Worm (Caenorhabditis elegans) whole organism, mixed stage, embryonic: ENCODE measurements around the gene Y67H2A.7.

Source experiments
- M03D4.4 ChIP-seq: sonication (generic microtip); optimal IDR thresholded peaks from 2 replicates; lab custom pipeline; 2017; ENCODE audit warnings: mild to moderate bottlenecking, missing genetic modification characterization, missing compliant biosample characterization
- bed-3 ChIP-seq: fragments of 200-800 bp; sonication (Bioruptor generic); optimal IDR thresholded peaks from 3 replicates; lab custom pipeline; 2018; ENCODE audit warnings: mild to moderate bottlenecking, missing genetic modification characterization, moderate library complexity, missing compliant biosample characterization
- blmp-1 ChIP-seq: fragments of 150-350 bp; optimal IDR thresholded peaks from 2 replicates; lab custom pipeline; 2014; ENCODE audit warnings: missing biosample characterization, missing genetic modification characterization
- ceh-39 ChIP-seq: fragments of 150-350 bp; optimal IDR thresholded peaks from 2 replicates; lab custom pipeline; 2014; ENCODE audit warnings: missing biosample characterization, missing genetic modification characterization
- ceh-43 ChIP-seq: fragments of 200-800 bp; sonication (Bioruptor generic); optimal IDR thresholded peaks from 2 replicates; lab custom pipeline; 2018; ENCODE audit warnings: mild to moderate bottlenecking, missing genetic modification characterization, moderate library complexity, missing compliant biosample characterization
- ceh-83 ChIP-seq: fragments of 200-800 bp; sonication (Bioruptor generic); optimal IDR thresholded peaks from 2 replicates; lab custom pipeline; 2018; ENCODE audit warnings: mild to moderate bottlenecking, missing genetic modification characterization, missing compliant biosample characterization
- ces-1 ChIP-seq: fragments of 150-350 bp; optimal IDR thresholded peaks from 2 replicates; lab custom pipeline; 2014; ENCODE audit warnings: missing biosample characterization, missing genetic modification reagents, missing genetic modification characterization
- elt-1 ChIP-seq: sonication (generic microtip); optimal IDR thresholded peaks from 2 replicates; lab custom pipeline; 2017; ENCODE audit warnings: missing genetic modification characterization, mild to moderate bottlenecking, missing compliant biosample characterization, antibody characterized with exemption, moderate library complexity, borderline replicate concordance; ENCODE audit not compliant: insufficient read depth
- elt-3 ChIP-seq: fragments of 150-350 bp; optimal IDR thresholded peaks from 2 replicates; lab custom pipeline; 2014; ENCODE audit warnings: missing biosample characterization, missing genetic modification characterization
- flh-1 ChIP-seq: fragments of 200-800 bp; sonication (Bioruptor generic); optimal IDR thresholded peaks from 2 replicates; lab custom pipeline; 2018; ENCODE audit warnings: mild to moderate bottlenecking, missing genetic modification characterization, moderate library complexity, missing compliant biosample characterization
- ham-2 ChIP-seq: fragments of 200-800 bp; sonication (Bioruptor generic); optimal IDR thresholded peaks from 2 replicates; lab custom pipeline; 2018; ENCODE audit warnings: mild to moderate bottlenecking, missing genetic modification characterization, missing compliant biosample characterization
- hlh-1 ChIP-seq: fragments of 150-350 bp; optimal IDR thresholded peaks from 2 replicates; lab custom pipeline; 2014; ENCODE audit warnings: missing biosample characterization, missing genetic modification reagents, missing genetic modification characterization
- lin-13 ChIP-seq: fragments of 150-350 bp; optimal IDR thresholded peaks from 2 replicates; lab custom pipeline; 2014; ENCODE audit warnings: missing biosample characterization, missing genetic modification characterization
- lin-32 ChIP-seq: fragments of 200-800 bp; sonication (Bioruptor generic); optimal IDR thresholded peaks from 2 replicates; lab custom pipeline; 2018; ENCODE audit warnings: mild to moderate bottlenecking, missing genetic modification characterization, missing compliant biosample characterization
- lsy-2 ChIP-seq: fragments of 150-350 bp; optimal IDR thresholded peaks from 2 replicates; lab custom pipeline; 2014; ENCODE audit warnings: missing biosample characterization, missing genetic modification characterization
- mab-5 ChIP-seq: fragments of 150-350 bp; optimal IDR thresholded peaks from 2 replicates; lab custom pipeline; 2014; ENCODE audit warnings: missing biosample characterization, missing genetic modification characterization
- mep-1 ChIP-seq: fragments of 150-350 bp; optimal IDR thresholded peaks from 2 replicates; lab custom pipeline; 2017; ENCODE audit warnings: missing biosample characterization, missing genetic modification reagents, missing genetic modification characterization, inconsistent platforms
- mls-2 ChIP-seq: sonication (generic microtip); optimal IDR thresholded peaks from 2 replicates; lab custom pipeline; 2016; ENCODE audit warnings: mild to moderate bottlenecking, missing genetic modification characterization, moderate library complexity, missing compliant biosample characterization
- nhr-12 ChIP-seq: fragments of 150-350 bp; optimal IDR thresholded peaks from 2 replicates; lab custom pipeline; 2014; ENCODE audit warnings: missing biosample characterization, missing genetic modification characterization
- nhr-2 ChIP-seq: fragments of 150-350 bp; optimal IDR thresholded peaks from 2 replicates; lab custom pipeline; 2014; ENCODE audit warnings: missing biosample characterization, missing genetic modification characterization
- nhr-28 ChIP-seq: fragments of 150-350 bp; optimal IDR thresholded peaks from 2 replicates; lab custom pipeline; 2014; ENCODE audit warnings: missing biosample characterization, missing genetic modification characterization
- nhr-76 ChIP-seq: sonication (generic microtip); optimal IDR thresholded peaks from 2 replicates; lab custom pipeline; 2017; ENCODE audit warnings: missing biosample characterization, missing genetic modification characterization
- pha-4 ChIP-seq: fragments of 150-350 bp; optimal IDR thresholded peaks from 2 replicates; lab custom pipeline; 2018; ENCODE audit warnings: missing biosample characterization, missing genetic modification reagents, missing genetic modification characterization
- sem-2 ChIP-seq: fragments of 200-800 bp; sonication (Bioruptor generic); optimal IDR thresholded peaks from 2 replicates; lab custom pipeline; 2018; ENCODE audit warnings: mild to moderate bottlenecking, missing genetic modification characterization, missing compliant biosample characterization
- snpc-4 ChIP-seq: fragments of 150-350 bp; optimal IDR thresholded peaks from 2 replicates; lab custom pipeline; 2014; ENCODE audit warnings: missing biosample characterization, missing genetic modification characterization
- sptf-1 ChIP-seq: sonication (generic microtip); optimal IDR thresholded peaks from 2 replicates; lab custom pipeline; 2017; ENCODE audit warnings: mild to moderate bottlenecking, missing genetic modification characterization, moderate library complexity, missing compliant biosample characterization
- tbx-8 ChIP-seq: fragments of 200-800 bp; sonication (Bioruptor generic); optimal IDR thresholded peaks from 2 replicates; lab custom pipeline; 2018; ENCODE audit warnings: mild to moderate bottlenecking, missing genetic modification characterization, moderate library complexity, missing compliant biosample characterization
- unc-120 ChIP-seq: sonication (generic microtip); optimal IDR thresholded peaks from 2 replicates; lab custom pipeline; 2017; ENCODE audit warnings: missing genetic modification characterization, missing compliant biosample characterization; ENCODE audit not compliant: poor library complexity, severe bottlenecking
- unc-39 ChIP-seq: fragments of 150-350 bp; optimal IDR thresholded peaks from 2 replicates; lab custom pipeline; 2014; ENCODE audit warnings: missing biosample characterization, missing genetic modification characterization
- unc-62 ChIP-seq: fragments of 150-350 bp; optimal IDR thresholded peaks from 2 replicates; lab custom pipeline; 2014; ENCODE audit warnings: missing biosample characterization, missing genetic modification reagents, missing genetic modification characterization
- zip-8 ChIP-seq: fragments of 150-350 bp; optimal IDR thresholded peaks from 2 replicates; lab custom pipeline; 2014; ENCODE audit warnings: missing biosample characterization, missing genetic modification characterization
- ztf-11 ChIP-seq: fragments of 150-350 bp; optimal IDR thresholded peaks from 2 replicates; lab custom pipeline; 2014; ENCODE audit warnings: missing biosample characterization, missing genetic modification characterization

Gene Y67H2A.7

ce11 chrIV:13313156-13313555, 9.6 kb downstream of the Y67H2A.7 start:
- TF ChIP-seq sptf-1, result no peak
- no peak for TF ChIP-seq unc-120 (tag; lab: Kevin White, UChicago)
- no peak for TF ChIP-seq bed-3 (GFP tag; lab: Kevin White, UChicago)
- no peak for TF ChIP-seq zip-8 (tag; lab: Kevin White, UChicago)
- TF ChIP-seq hlh-1 (tag; lab: Kevin White, UChicago), result no peak
- no peak for TF ChIP-seq blmp-1 (tag; lab: Kevin White, UChicago)
- TF ChIP-seq ceh-39, result no peak
- TF ChIP-seq sem-2 (GFP tag; lab: Kevin White, UChicago), result no peak
- no peak for TF ChIP-seq ztf-11 (tag; lab: Kevin White, UChicago)
- TF ChIP-seq nhr-76, result no peak
- no peak for TF ChIP-seq nhr-2 (tag; lab: Kevin White, UChicago)
- TF ChIP-seq unc-39 (tag; lab: Kevin White, UChicago), result no peak
- TF ChIP-seq, all 35 proteins: peak for 0

DNA sequence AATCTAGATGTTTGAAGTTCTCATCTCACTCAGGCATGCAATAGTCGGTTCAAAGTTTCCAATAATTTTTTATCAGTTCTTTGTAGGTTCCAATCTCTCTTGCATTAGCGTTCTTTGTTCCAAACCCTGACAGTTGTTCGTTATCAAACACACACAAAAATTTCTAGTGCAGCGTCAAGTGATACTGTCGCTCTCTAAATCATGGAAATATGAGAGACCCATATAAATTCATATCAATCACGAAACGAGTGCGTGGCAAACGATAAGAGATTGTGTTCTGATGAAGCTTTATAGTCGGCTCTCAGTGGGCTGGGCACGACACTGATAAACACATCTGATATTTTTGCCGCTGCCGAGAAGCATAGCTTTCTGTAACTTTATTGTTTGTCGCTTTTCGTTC, 10.6 kb downstream of the Y67H2A.7 start:
- TF ChIP-seq mep-1 (tag; lab: Kevin White, UChicago), result no peak
- no peak for TF ChIP-seq nhr-76
- no peak for TF ChIP-seq mls-2 (tag; lab: Kevin White, UChicago)
- TF ChIP-seq unc-120 (tag; lab: Kevin White, UChicago), result no peak
- no peak for TF ChIP-seq lsy-2 (tag; lab: Kevin White, UChicago)
- no peak for TF ChIP-seq nhr-28 (tag; lab: Kevin White, UChicago)
- no peak for TF ChIP-seq sem-2 (GFP tag; lab: Kevin White, UChicago)
- no peak for TF ChIP-seq ces-1 (GFP tag; lab: Kevin White, UChicago)
- TF ChIP-seq zip-8 (tag; lab: Kevin White, UChicago), result no peak
- TF ChIP-seq elt-1, result no peak
- TF ChIP-seq sptf-1, result no peak
- TF ChIP-seq snpc-4, result no peak
- TF ChIP-seq bed-3 (GFP tag; lab: Kevin White, UChicago), result no peak
- TF ChIP-seq unc-39 (tag; lab: Kevin White, UChicago), result no peak
- TF ChIP-seq ceh-43, result no peak
- no peak for TF ChIP-seq ceh-83 (GFP tag; lab: Kevin White, UChicago)
- TF ChIP-seq tbx-8 (GFP tag; lab: Kevin White, UChicago), result no peak

DNA sequence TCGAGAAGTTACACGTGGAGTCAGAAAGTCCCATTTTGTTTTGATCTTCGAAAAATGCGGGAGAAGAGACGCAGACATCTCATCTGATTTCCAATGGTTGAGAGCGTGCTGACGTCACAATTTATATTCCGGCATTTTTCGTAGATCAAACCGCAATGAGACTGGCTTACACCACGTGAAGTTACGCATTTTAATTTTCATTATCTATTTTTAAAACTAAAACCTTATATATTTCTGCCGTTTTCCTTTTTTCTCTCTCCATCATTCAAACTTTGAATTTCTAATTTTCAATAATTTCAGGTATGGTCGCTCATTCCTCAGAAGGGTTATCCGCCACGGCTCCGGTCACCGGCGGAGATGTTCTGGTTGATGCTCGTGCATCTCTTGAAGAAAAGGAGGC, 11.8 kb downstream of the Y67H2A.7 start, which contains the start of gene fat-1:
Gene fat-1 (plus strand): TSS at position 301 of the 400 bp plus-strand sequence.
- TF ChIP-seq nhr-12 (tag; lab: Kevin White, UChicago) (no peak), ces-1 (GFP tag; lab: Kevin White, UChicago) (no peak), lsy-2 (tag; lab: Kevin White, UChicago) (no peak), elt-1 (no peak), ceh-39 (no peak), lin-32 (GFP tag; lab: Kevin White, UChicago) (no peak), unc-120 (tag; lab: Kevin White, UChicago) (no peak), ztf-11 (tag; lab: Kevin White, UChicago) (no peak), nhr-28 (tag; lab: Kevin White, UChicago) (no peak)

- TF ChIP-seq tbx-8 (GFP tag; lab: Kevin White, UChicago) (no peak), unc-62 (GFP tag; lab: Kevin White, UChicago) (no peak), ces-1 (GFP tag; lab: Kevin White, UChicago) (no peak), pha-4 (tag; lab: Kevin White, UChicago) (no peak), lin-13 (tag; lab: Kevin White, UChicago) (no peak), hlh-1 (tag; lab: Kevin White, UChicago) (no peak), nhr-76 (no peak), ham-2 (GFP tag; lab: Kevin White, UChicago) (no peak), snpc-4 (no peak), ceh-43 (no peak), elt-3 (tag; lab: Kevin White, UChicago) (no peak), blmp-1 (tag; lab: Kevin White, UChicago) (no peak), elt-1 (no peak)
Measured at ce11 chrIV:13318773-13319172, 15.2 kb downstream of the Y67H2A.7 start.

- TF ChIP-seq lsy-2 (tag; lab: Kevin White, UChicago) (no peak), nhr-2 (tag; lab: Kevin White, UChicago) (no peak), flh-1 (GFP tag; lab: Kevin White, UChicago) (no peak), mab-5 (tag; lab: Kevin White, UChicago) (no peak), ceh-39 (no peak), mep-1 (tag; lab: Kevin White, UChicago) (no peak), M03D4.4 (tag; lab: Kevin White, UChicago) (no peak), sem-2 (GFP tag; lab: Kevin White, UChicago) (no peak)
Measured at ce11 chrIV:13319886-13320650, 16.5 kb downstream of the Y67H2A.7 start.
